Worm (Caenorhabditis elegans) whole organism, late embryonic: ENCODE measurements around the gene T26C11.8.

Experiments used
- C08G9.2 ChIP-seq: sonication (generic microtip); optimal IDR thresholded peaks from 2 replicates; lab custom pipeline; 2016; ENCODE audit warnings: mild to moderate bottlenecking, missing genetic modification characterization, moderate library complexity, missing compliant biosample characterization
- F13H6.1 ChIP-seq: sonication (generic microtip); optimal IDR thresholded peaks from 2 replicates; lab custom pipeline; 2016; ENCODE audit warnings: missing genetic modification characterization, missing compliant biosample characterization
- K02D7.2 ChIP-seq: sonication (generic microtip); optimal IDR thresholded peaks from 2 replicates; lab custom pipeline; 2017; ENCODE audit warnings: mild to moderate bottlenecking, missing genetic modification characterization, missing compliant biosample characterization
- T23F11.4 ChIP-seq: fragments of 200-800 bp; sonication (Bioruptor generic); optimal IDR thresholded peaks from 2 replicates; lab custom pipeline; 2018; ENCODE audit warnings: mild to moderate bottlenecking, missing genetic modification characterization, missing compliant biosample characterization
- Y22D7AL.16 ChIP-seq: sonication (generic microtip); optimal IDR thresholded peaks from 2 replicates; lab custom pipeline; 2016; ENCODE audit warnings: missing genetic modification characterization, missing compliant biosample characterization
- ahr-1 ChIP-seq: sonication (generic microtip); optimal IDR thresholded peaks from 2 replicates; lab custom pipeline; 2016; ENCODE audit warnings: missing genetic modification characterization, missing compliant biosample characterization
- ceh-14 ChIP-seq: sonication (generic microtip); optimal IDR thresholded peaks from 2 replicates; lab custom pipeline; 2016; ENCODE audit warnings: missing genotype, missing genetic modification characterization, missing compliant biosample characterization
- ceh-18 ChIP-seq: sonication (generic microtip); optimal IDR thresholded peaks from 2 replicates; lab custom pipeline; 2016; ENCODE audit warnings: missing genetic modification characterization, missing compliant biosample characterization
- ceh-19 ChIP-seq: fragments of 200-800 bp; sonication (Bioruptor generic); optimal IDR thresholded peaks from 2 replicates; lab custom pipeline; 2018; ENCODE audit warnings: mild to moderate bottlenecking, missing genetic modification characterization, missing compliant biosample characterization
- ceh-22 ChIP-seq: sonication (generic microtip); optimal IDR thresholded peaks from 2 replicates; lab custom pipeline; 2017; ENCODE audit warnings: missing biosample characterization, missing genetic modification characterization
- ceh-31 ChIP-seq: sonication (generic microtip); optimal IDR thresholded peaks from 2 replicates; lab custom pipeline; 2016; ENCODE audit warnings: missing genetic modification characterization, missing compliant biosample characterization
- ceh-34 ChIP-seq: sonication (generic microtip); optimal IDR thresholded peaks from 2 replicates; lab custom pipeline; 2016; ENCODE audit warnings: mild to moderate bottlenecking, missing genetic modification characterization, missing compliant biosample characterization
- ceh-45 ChIP-seq: fragments of 200-800 bp; sonication (Bioruptor generic); IDR thresholded peaks from 2 replicates; pipeline ENCODE4 v1.3.6; 2022; ENCODE audit warnings: missing genetic modification reagents, missing genetic modification characterization, missing compliant biosample characterization
- ceh-48 ChIP-seq: sonication (generic microtip); optimal IDR thresholded peaks from 2 replicates; lab custom pipeline; 2016; ENCODE audit warnings: missing genetic modification characterization, inconsistent platforms, missing compliant biosample characterization
- ceh-6 ChIP-seq: fragments of 200-800 bp; sonication (Bioruptor generic); optimal IDR thresholded peaks from 2 replicates; lab custom pipeline; 2018; ENCODE audit warnings: mild to moderate bottlenecking, missing genetic modification characterization, missing compliant biosample characterization
- ceh-9 ChIP-seq: sonication (generic microtip); optimal IDR thresholded peaks from 2 replicates; lab custom pipeline; 2016; ENCODE audit warnings: mild to moderate bottlenecking, missing genetic modification characterization, inconsistent platforms, missing compliant biosample characterization
- dve-1 ChIP-seq: sonication (generic microtip); optimal IDR thresholded peaks from 2 replicates; lab custom pipeline; 2017; ENCODE audit warnings: antibody characterized with exemption, mild to moderate bottlenecking, missing genetic modification characterization, missing compliant biosample characterization
- elt-2 ChIP-seq: sonication (generic microtip); optimal IDR thresholded peaks from 2 replicates; lab custom pipeline; 2016; ENCODE audit warnings: missing genetic modification reagents, missing genetic modification characterization, missing compliant biosample characterization
- ets-4 ChIP-seq: sonication (generic microtip); optimal IDR thresholded peaks from 2 replicates; lab custom pipeline; 2016; ENCODE audit warnings: missing genetic modification characterization, missing compliant biosample characterization
- eyg-1 ChIP-seq: sonication (generic microtip); optimal IDR thresholded peaks from 2 replicates; lab custom pipeline; 2016; ENCODE audit warnings: missing genotype, missing genetic modification characterization, missing compliant biosample characterization
- fax-1 ChIP-seq: sonication (generic microtip); optimal IDR thresholded peaks from 2 replicates; lab custom pipeline; 2016; ENCODE audit warnings: missing genotype, missing genetic modification characterization, missing compliant biosample characterization
- fkh-6 ChIP-seq: sonication (generic microtip); optimal IDR thresholded peaks from 2 replicates; lab custom pipeline; 2016; ENCODE audit warnings: missing genetic modification characterization, missing compliant biosample characterization
- gmeb-2 ChIP-seq: sonication (generic microtip); optimal IDR thresholded peaks from 2 replicates; lab custom pipeline; 2016; ENCODE audit warnings: missing genetic modification characterization, inconsistent platforms, missing compliant biosample characterization
- hlh-13 ChIP-seq: fragments of 200-800 bp; sonication (Bioruptor generic); optimal IDR thresholded peaks from 2 replicates; lab custom pipeline; 2018; ENCODE audit warnings: mild to moderate bottlenecking, missing genetic modification characterization, missing compliant biosample characterization
- hlh-15 ChIP-seq: sonication (generic microtip); optimal IDR thresholded peaks from 2 replicates; lab custom pipeline; 2016; ENCODE audit warnings: missing genetic modification characterization, missing compliant biosample characterization
- hlh-30 ChIP-seq: sonication (generic microtip); optimal IDR thresholded peaks from 2 replicates; lab custom pipeline; 2017; ENCODE audit warnings: antibody characterized with exemption, missing genetic modification characterization, missing compliant biosample characterization; ENCODE audit not compliant: insufficient read depth
- lim-6 ChIP-seq: sonication (generic microtip); optimal IDR thresholded peaks from 2 replicates; lab custom pipeline; 2016; ENCODE audit warnings: missing genetic modification characterization, missing compliant biosample characterization
- lin-11 ChIP-seq: fragments of 200-800 bp; sonication (Bioruptor generic); optimal IDR thresholded peaks from 2 replicates; lab custom pipeline; 2018; ENCODE audit warnings: mild to moderate bottlenecking, missing genetic modification characterization, missing compliant biosample characterization
- madf-2 ChIP-seq: sonication (generic microtip); optimal IDR thresholded peaks from 2 replicates; lab custom pipeline; 2017; ENCODE audit warnings: missing genetic modification characterization, missing compliant biosample characterization
- nhr-11 ChIP-seq: fragments of 150-350 bp; optimal IDR thresholded peaks from 2 replicates; lab custom pipeline; 2014; ENCODE audit warnings: missing biosample characterization, missing genetic modification characterization
- nhr-232 ChIP-seq: sonication (generic microtip); optimal IDR thresholded peaks from 2 replicates; lab custom pipeline; 2016; ENCODE audit warnings: missing genetic modification characterization, missing compliant biosample characterization
- npax-4 ChIP-seq: sonication (generic microtip); optimal IDR thresholded peaks from 2 replicates; lab custom pipeline; 2016; ENCODE audit warnings: missing genetic modification characterization, missing compliant biosample characterization
- pag-3 ChIP-seq: sonication (generic microtip); optimal IDR thresholded peaks from 2 replicates; lab custom pipeline; 2016; ENCODE audit warnings: missing compliant biosample characterization, missing genetic modification characterization, borderline replicate concordance
- pat-9 ChIP-seq: fragments of 200-800 bp; sonication (Bioruptor generic); optimal IDR thresholded peaks from 2 replicates; lab custom pipeline; 2018; ENCODE audit warnings: mild to moderate bottlenecking, missing genetic modification characterization, moderate library complexity, missing compliant biosample characterization
- pax-1 ChIP-seq: fragments of 150-350 bp; optimal IDR thresholded peaks from 2 replicates; lab custom pipeline; 2014; ENCODE audit warnings: missing biosample characterization, missing genetic modification characterization
- pha-2 ChIP-seq: sonication (generic microtip); optimal IDR thresholded peaks from 2 replicates; lab custom pipeline; 2017; ENCODE audit warnings: mild to moderate bottlenecking, missing genetic modification characterization, missing compliant biosample characterization
- pha-4 ChIP-seq: fragments of 150-350 bp; optimal IDR thresholded peaks from 2 replicates; lab custom pipeline; 2018; ENCODE audit warnings: missing biosample characterization, missing genetic modification reagents, missing genetic modification characterization
- pqm-1 ChIP-seq: sonication (generic microtip); optimal IDR thresholded peaks from 2 replicates; lab custom pipeline; 2016; ENCODE audit warnings: missing genetic modification characterization, missing compliant biosample characterization
- sdc-2 ChIP-seq: sonication (generic microtip); optimal IDR thresholded peaks from 2 replicates; lab custom pipeline; 2016; ENCODE audit warnings: missing genotype, missing genetic modification characterization, missing compliant biosample characterization
- sox-2 ChIP-seq: fragments of 200-800 bp; sonication (Bioruptor generic); IDR thresholded peaks from 2 replicates; pipeline ENCODE4 v1.3.6; 2022; ENCODE audit warnings: missing genetic modification reagents, missing genetic modification characterization, missing compliant biosample characterization
- sox-4 ChIP-seq: sonication (generic microtip); optimal IDR thresholded peaks from 2 replicates; lab custom pipeline; 2017; ENCODE audit warnings: mild to moderate bottlenecking, missing genetic modification characterization, inconsistent platforms, missing compliant biosample characterization
- syd-9 ChIP-seq: sonication (generic microtip); optimal IDR thresholded peaks from 2 replicates; lab custom pipeline; 2016; ENCODE audit warnings: mild to moderate bottlenecking, missing genetic modification characterization, moderate library complexity, missing compliant biosample characterization
- tbx-7 ChIP-seq: sonication (generic microtip); optimal IDR thresholded peaks from 2 replicates; lab custom pipeline; 2016; ENCODE audit warnings: missing genotype, missing genetic modification characterization, missing compliant biosample characterization
- ttx-3 ChIP-seq: sonication (generic microtip); optimal IDR thresholded peaks from 2 replicates; lab custom pipeline; 2016; ENCODE audit warnings: missing genetic modification reagents, missing genetic modification characterization, missing compliant biosample characterization
- unc-3 ChIP-seq, 2 experiments: fragments of 200-800 bp in 1 of 2; sonication (Bioruptor generic) in 1 of 2; sonication (generic microtip) in 1 of 2; conservative IDR thresholded peaks in 1 of 2; optimal IDR thresholded peaks in 1 of 2; 2 replicates each; pipeline versions ENCODE4 v1.3.6 to Lab custom; 2016 to 2022; ENCODE audit warnings: missing compliant biosample characterization in 2 of 2, missing genetic modification characterization in 2 of 2, missing genetic modification reagents in 1 of 2
- unc-55 ChIP-seq: sonication (generic microtip); optimal IDR thresholded peaks from 2 replicates; lab custom pipeline; 2017; ENCODE audit warnings: missing biosample characterization, missing genetic modification reagents, missing genetic modification characterization
- unc-86 ChIP-seq: sonication (generic microtip); optimal IDR thresholded peaks from 2 replicates; lab custom pipeline; 2016; ENCODE audit warnings: missing genetic modification characterization, missing compliant biosample characterization
- zip-5 ChIP-seq: sonication (generic microtip); optimal IDR thresholded peaks from 2 replicates; lab custom pipeline; 2016; ENCODE audit warnings: missing genetic modification characterization, missing compliant biosample characterization
- ztf-16 ChIP-seq: sonication (generic microtip); optimal IDR thresholded peaks from 2 replicates; lab custom pipeline; 2017; ENCODE audit warnings: missing genetic modification characterization, missing compliant biosample characterization

The T26C11.8 gene

DNA sequence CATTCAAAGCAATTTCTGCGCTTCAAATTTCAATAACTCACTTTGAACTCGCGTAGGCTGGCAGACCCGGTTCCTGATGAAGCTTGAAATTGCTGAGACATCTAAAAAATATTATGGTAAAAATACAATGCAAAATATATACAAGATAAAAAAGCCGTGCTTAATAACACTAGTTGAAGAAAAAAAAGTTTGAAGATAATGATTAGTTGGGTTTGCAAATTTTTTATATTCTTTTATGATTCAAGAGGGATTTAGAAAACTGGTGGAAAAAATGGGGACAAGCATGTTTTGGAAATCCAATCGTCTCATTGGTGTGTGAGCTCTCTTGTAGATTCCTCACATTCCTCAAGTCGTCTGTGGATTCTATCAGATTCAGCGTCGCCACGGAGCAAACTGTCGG, 7.9 kb upstream of the T26C11.8 start, which contains the start of gene ceh-21:
ceh-21 (minus strand) TSS at position 101 of the 400 bp plus-strand sequence.
- TF ChIP-seq K02D7.2, result no peak
- TF ChIP-seq ztf-16 (tag; lab: Kevin White, UChicago), result no peak
- TF ChIP-seq ceh-6 (GFP tag; lab: Kevin White, UChicago), result no peak
- TF ChIP-seq hlh-30 (tag; lab: Kevin White, UChicago), result no peak
- no peak for TF ChIP-seq fkh-6 (tag; lab: Kevin White, UChicago)
- no peak for TF ChIP-seq ceh-48 (tag; lab: Kevin White, UChicago)
- no peak for TF ChIP-seq madf-2 (tag; lab: Kevin White, UChicago)
- no peak for TF ChIP-seq gmeb-2
- TF ChIP-seq npax-4 (tag; lab: Kevin White, UChicago), result no peak
- no peak for TF ChIP-seq ceh-9 (tag; lab: Kevin White, UChicago)
- no peak for TF ChIP-seq ceh-18
- no peak for TF ChIP-seq ceh-31 (tag; lab: Kevin White, UChicago)
- no peak for TF ChIP-seq ceh-14 (tag; lab: Kevin White, UChicago)
- TF ChIP-seq sox-4 (tag; lab: Kevin White, UChicago), result no peak
- TF ChIP-seq unc-55 (GFP tag; lab: Kevin White, UChicago), result no peak
- no peak for TF ChIP-seq nhr-11 (tag; lab: Kevin White, UChicago)
- TF ChIP-seq T23F11.4 (GFP tag; lab: Kevin White, UChicago), result no peak
- TF ChIP-seq pag-3 (tag; lab: Kevin White, UChicago), result no peak
- no peak for TF ChIP-seq nhr-232
- TF ChIP-seq, all 69 proteins: peak for 0

DNA sequence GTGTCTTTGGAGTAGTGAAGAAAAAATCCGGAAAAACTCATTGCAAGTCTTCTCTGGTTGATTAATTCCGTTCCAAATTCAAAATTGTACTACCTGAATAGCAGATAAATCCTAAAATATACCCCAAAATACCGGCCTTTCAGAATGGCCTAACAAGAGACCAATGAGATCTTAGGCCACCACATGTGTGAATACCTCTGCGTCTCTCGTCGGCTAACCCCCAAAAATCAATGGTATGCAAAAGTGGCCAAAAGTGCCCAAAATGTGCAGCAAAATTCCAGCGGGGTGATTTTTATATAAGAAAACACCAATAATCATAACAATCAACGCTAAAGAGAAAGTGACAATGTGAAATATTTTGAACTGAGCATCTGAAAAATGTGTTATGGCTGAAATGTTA, 6.9 kb upstream of the T26C11.8 start, which contains the start of gene T26C11.9:
T26C11.9 (minus strand) TSS at position 254 of the 400 bp plus-strand sequence.
- TF ChIP-seq eyg-1 (tag; lab: Kevin White, UChicago) (no peak), ceh-9 (tag; lab: Kevin White, UChicago) (no peak), ceh-19 (GFP tag; lab: Kevin White, UChicago) (no peak), ets-4 (tag; lab: Kevin White, UChicago) (peak; percentile 56), fax-1 (tag; lab: Kevin White, UChicago) (no peak), hlh-30 (tag; lab: Kevin White, UChicago) (no peak), unc-3 (GFP tag; conservative IDR thresholded peaks at IDR 0.05; lab: Robert Waterston, UW) (no peak), unc-3 (tag; optimal IDR thresholded peaks at IDR 0.05; lab: Kevin White, UChicago) (no peak), C08G9.2 (peak; percentile 75), fkh-6 (tag; lab: Kevin White, UChicago) (no peak), pax-1 (tag; lab: Kevin White, UChicago) (no peak), tbx-7 (tag; lab: Kevin White, UChicago) (peak; percentile 38), pat-9 (tag; lab: Kevin White, UChicago) (no peak), sox-2 (GFP tag; lab: Robert Waterston, UW) (no peak), lim-6 (no peak), nhr-11 (tag; lab: Kevin White, UChicago) (no peak), ahr-1 (tag; lab: Kevin White, UChicago) (no peak), pqm-1 (tag; lab: Kevin White, UChicago) (no peak), syd-9 (no peak), Y22D7AL.16 (tag; lab: Kevin White, UChicago) (no peak), ceh-18 (no peak), pha-4 (no peak), sdc-2 (peak; percentile 73), ceh-34 (tag; lab: Kevin White, UChicago) (no peak), pha-2 (tag; lab: Kevin White, UChicago) (no peak), lin-11 (tag; lab: Kevin White, UChicago) (no peak), elt-2 (tag; lab: Kevin White, UChicago) (peak; percentile 5), ceh-31 (tag; lab: Kevin White, UChicago) (peak; percentile 72), zip-5 (peak; percentile 6), dve-1 (tag; lab: Kevin White, UChicago) (no peak), gmeb-2 (no peak), F13H6.1 (tag; lab: Kevin White, UChicago) (no peak), ceh-14 (tag; lab: Kevin White, UChicago) (no peak), pag-3 (tag; lab: Kevin White, UChicago) (no peak), K02D7.2 (no peak), unc-86 (no peak), ceh-22 (no peak), hlh-13 (GFP tag; lab: Kevin White, UChicago) (no peak), unc-55 (GFP tag; lab: Kevin White, UChicago) (no peak), ttx-3 (tag; lab: Kevin White, UChicago) (no peak), hlh-15 (tag; lab: Kevin White, UChicago) (no peak), ceh-45 (no peak), ceh-48 (tag; lab: Kevin White, UChicago) (peak; percentile 59)
